Worm (Caenorhabditis elegans) whole organism, young adult: ENCODE measurements around the gene T14B1.1.
A peak's percentile ranks its signal among the peaks of the same experiment; 100 is the strongest.

Experiments
- lin-40 ChIP-seq: sonication (generic microtip); optimal IDR thresholded peaks from 2 replicates; lab custom pipeline; 2016; ENCODE audit warnings: missing genetic modification characterization, mild to moderate bottlenecking, missing compliant biosample characterization, missing genotype, missing genetic modification reagents
- repo-1 ChIP-seq: sonication (generic microtip); optimal IDR thresholded peaks from 2 replicates; lab custom pipeline; 2017; ENCODE audit warnings: mild to moderate bottlenecking, missing genetic modification characterization, missing compliant biosample characterization
- tbp1 ChIP-seq: fragments of 200-800 bp; sonication (Bioruptor generic); optimal IDR thresholded peaks from 2 replicates; lab custom pipeline; 2018; ENCODE audit warnings: mild to moderate bottlenecking, missing genetic modification characterization, missing compliant biosample characterization

DNA sequence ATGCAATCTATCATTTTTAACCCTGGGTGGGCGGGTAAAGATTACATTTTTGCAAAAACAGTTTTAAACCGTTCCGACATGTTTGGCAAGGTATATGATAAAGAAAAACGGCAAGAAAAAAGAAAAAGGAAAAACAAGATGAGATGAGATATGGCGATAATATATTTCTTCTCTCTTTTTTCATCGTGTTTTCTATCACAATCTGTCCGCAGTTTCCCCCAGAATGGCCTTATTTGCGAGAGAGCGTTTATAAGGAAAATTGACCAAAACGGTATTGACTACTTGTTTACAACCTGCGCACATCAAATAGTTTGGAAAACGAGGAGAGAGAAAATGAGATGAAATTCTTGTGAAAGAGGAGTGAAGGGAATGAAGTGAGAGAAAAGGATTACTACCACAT is 1.1 kb downstream of the T14B1.1 start:
- TF ChIP-seq lin-40 (tag; lab: Kevin White, UChicago) (peak; percentile 0), repo-1 (tag; lab: Kevin White, UChicago) (no peak), tbp1 (GFP tag; lab: Kevin White, UChicago) (no peak)
